Worm (Caenorhabditis elegans): ENCODE measurements around the gene C50D2.1.

Gene C50D2.1

DNA sequence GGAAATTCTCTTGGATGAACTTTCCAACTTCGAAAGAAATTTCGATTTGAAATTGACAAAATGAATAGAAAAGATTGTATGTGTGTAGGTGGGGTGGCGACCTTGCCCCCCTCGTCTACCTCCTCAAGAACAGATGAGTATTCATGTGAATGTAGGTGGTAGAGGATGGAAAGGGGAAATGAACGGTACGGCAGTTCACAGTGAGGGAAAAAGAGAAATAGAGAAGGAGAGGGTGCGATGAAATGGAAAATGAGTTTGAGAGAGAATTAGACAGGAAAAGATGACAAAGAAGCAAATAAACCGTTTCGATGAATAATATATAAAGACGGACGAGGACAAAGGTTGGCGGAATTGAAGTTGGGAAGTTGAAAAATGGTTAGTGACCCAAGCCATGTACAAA, 10.6 kb downstream of the C50D2.1 start:
- TF ChIP-seq hlh-17 (GFP tag; optimal IDR thresholded peaks at IDR 0.05; ENCODE audit: borderline replicate concordance) (no peak), pag-3 (tag; optimal IDR thresholded peaks at IDR 0.05; ENCODE audit: borderline replicate concordance, insufficient read depth) (no peak), snu-23 (GFP tag; optimal IDR thresholded peaks at IDR 0.05) (peak; percentile 52), elt-3 (tag; optimal IDR thresholded peaks at IDR 0.05) (no peak), lin-35 (GFP tag; optimal IDR thresholded peaks at IDR 0.05) (peak; percentile 1 to 53), swsn-7 (tag; optimal IDR thresholded peaks at IDR 0.05) (peak; percentile 1), alr-1 (tag; optimal IDR thresholded peaks at IDR 0.05; ENCODE audit: borderline replicate concordance) (no peak), efl-1 (optimal IDR thresholded peaks at IDR 0.05) (peak; percentile 29 to 32), efl-1 (GFP tag; optimal IDR thresholded peaks at IDR 0.05 in 1 of 2) (peak in 1 of 2 experiments; percentile 75), lin-15B (tag; optimal IDR thresholded peaks at IDR 0.05) (no peak), F16B12.6 (tag; optimal IDR thresholded peaks at IDR 0.05) (no peak), nhr-85 (tag) (peak; percentile 89), nhr-20 (tag; optimal IDR thresholded peaks at IDR 0.05) (peak; percentile 43), unc-98 (GFP tag; IDR thresholded peaks at IDR 0.05) (no peak), grh-1 (GFP tag; IDR thresholded peaks at IDR 0.05) (no peak), blmp-1 (tag; optimal IDR thresholded peaks at IDR 0.05) (peak; percentile 83), elt-2 (tag; optimal IDR thresholded peaks at IDR 0.05) (no peak), nhr-71 (tag; optimal IDR thresholded peaks at IDR 0.05) (peak; percentile 29), ceh-82 (tag; optimal IDR thresholded peaks at IDR 0.05) (no peak), C34B4.2 (tag; optimal IDR thresholded peaks at IDR 0.05) (no peak), sup-37 (GFP tag; optimal IDR thresholded peaks at IDR 0.05) (no peak), skn-1 (tag; optimal IDR thresholded peaks at IDR 0.05) (peak; percentile 75), nhr-84 (tag; optimal IDR thresholded peaks at IDR 0.05) (no peak), C04F5.9 (tag; optimal IDR thresholded peaks at IDR 0.05) (no peak), rnt-1 (tag; optimal IDR thresholded peaks at IDR 0.05) (no peak), lin-14 (GFP tag; optimal IDR thresholded peaks at IDR 0.05) (peak; percentile 89), nhr-47 (tag; optimal IDR thresholded peaks at IDR 0.05) (no peak)

DNA sequence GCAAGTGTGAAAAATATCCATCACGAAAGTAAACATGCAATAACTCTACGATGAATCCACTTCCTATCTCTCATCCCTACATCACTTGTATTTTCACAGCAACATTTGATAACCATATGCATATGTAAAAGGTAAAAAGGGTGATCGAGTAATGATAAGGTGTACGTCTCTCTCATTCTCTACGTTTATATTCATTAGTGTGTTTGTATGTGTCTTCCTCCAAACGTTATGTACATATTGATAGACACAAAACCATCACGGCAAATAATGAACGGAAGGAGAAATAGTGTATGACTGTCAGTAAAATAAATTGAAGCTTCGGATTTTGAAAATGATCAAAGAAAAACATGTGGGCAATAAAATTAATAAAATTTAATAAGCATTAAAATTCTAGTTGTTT, 11.1 kb downstream of the C50D2.1 start:
- TF ChIP-seq swsn-7 (tag; optimal IDR thresholded peaks at IDR 0.05) (no peak), lin-13 (GFP tag; optimal IDR thresholded peaks at IDR 0.05) (no peak), unc-62 (GFP tag; optimal IDR thresholded peaks at IDR 0.05) (no peak), ztf-4 (tag; optimal IDR thresholded peaks at IDR 0.05) (no peak)

DNA sequence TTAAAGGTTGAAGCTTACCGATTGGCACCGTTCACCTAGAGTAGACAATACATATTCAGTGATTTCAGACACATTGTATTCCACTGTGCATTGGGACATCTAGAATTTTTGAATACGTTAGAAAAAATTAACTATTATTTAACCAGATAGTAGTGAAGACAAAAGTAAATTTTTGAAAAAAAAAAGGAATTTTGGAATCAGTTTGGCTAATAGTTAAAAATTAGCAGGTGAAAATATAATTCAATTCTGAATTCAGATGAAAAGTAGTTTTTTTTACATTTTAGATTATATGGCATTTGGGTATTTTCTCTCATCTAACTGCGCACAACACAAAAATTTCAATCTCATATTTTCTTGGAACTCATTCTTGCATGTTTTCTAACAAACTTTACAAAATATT, 13.5 kb downstream of the C50D2.1 start, which contains the start of gene nmur-2:
Gene nmur-2 (minus strand): TSS at position 101 of the 400 bp plus-strand sequence.
- TF ChIP-seq hlh-4 (tag; optimal IDR thresholded peaks at IDR 0.05) (peak; percentile 0), nhr-12 (tag; optimal IDR thresholded peaks at IDR 0.05) (no peak), hpl-2 (GFP tag; optimal IDR thresholded peaks at IDR 0.05) (no peak), jun-1 (tag; optimal IDR thresholded peaks at IDR 0.05) (no peak), irx-1 (tag; optimal IDR thresholded peaks at IDR 0.05) (no peak)

DNA sequence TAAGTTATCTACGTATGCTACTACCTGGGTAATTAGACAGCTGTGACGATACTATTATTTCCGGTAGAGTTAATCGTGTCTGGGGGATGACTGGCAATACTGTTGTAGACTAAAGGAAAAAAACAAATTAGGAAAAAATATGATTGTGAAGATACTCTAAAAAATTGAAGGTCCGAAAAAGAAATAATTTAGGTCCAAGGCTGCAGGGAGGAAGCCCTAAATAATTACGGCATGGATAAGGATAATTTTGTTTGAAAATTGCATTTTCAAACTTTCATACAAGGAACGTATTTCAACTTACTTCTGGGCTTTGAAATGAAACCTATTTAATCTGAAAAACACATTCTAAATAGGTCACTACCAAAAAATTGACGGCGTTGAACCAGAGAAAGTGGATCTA, 17.6 kb downstream of the C50D2.1 start, which contains the start of gene srd-3:
Gene srd-3 (minus strand): TSS at position 101 of the 400 bp plus-strand sequence.
- TF ChIP-seq hlh-4 (tag; optimal IDR thresholded peaks at IDR 0.05): no peak
- no peak for TF ChIP-seq pax-3 (tag; optimal IDR thresholded peaks at IDR 0.05)
- no peak for TF ChIP-seq ceh-82 (tag; optimal IDR thresholded peaks at IDR 0.05)
- TF ChIP-seq nhr-237 (tag; optimal IDR thresholded peaks at IDR 0.05): no peak
- TF ChIP-seq hpl-2 (GFP tag; optimal IDR thresholded peaks at IDR 0.05): no peak
- no peak for TF ChIP-seq nhr-90 (tag; optimal IDR thresholded peaks at IDR 0.05; ENCODE audit: poor library complexity)
- no peak for TF ChIP-seq dsc-1 (tag; optimal IDR thresholded peaks at IDR 0.05)
- no peak for TF ChIP-seq rnt-1 (tag; optimal IDR thresholded peaks at IDR 0.05)
